Worm (Caenorhabditis elegans) whole organism, young adult: ENCODE measurements around the gene Y110A2AL.7.

Experiments used
- B0035.1 ChIP-seq: sonication (generic microtip); optimal IDR thresholded peaks from 2 replicates; lab custom pipeline; 2016; ENCODE audit warnings: missing genetic modification characterization, mild to moderate bottlenecking, missing compliant biosample characterization, missing genotype, missing genetic modification reagents
- B0261.1 ChIP-seq: sonication (generic microtip); optimal IDR thresholded peaks from 2 replicates; lab custom pipeline; 2016; ENCODE audit warnings: mild to moderate bottlenecking, missing genetic modification characterization, moderate library complexity, missing compliant biosample characterization
- B0336.3 ChIP-seq: fragments of 200-800 bp; sonication (Bioruptor generic); IDR thresholded peaks from 2 replicates; pipeline ENCODE4 v1.3.6; 2022; ENCODE audit warnings: missing genetic modification characterization, missing compliant biosample characterization
- F33H1.4 ChIP-seq: fragments of 200-800 bp; sonication (Bioruptor generic); IDR thresholded peaks from 2 replicates; pipeline ENCODE4 v1.3.6; 2022; ENCODE audit warnings: missing genetic modification reagents, missing genetic modification characterization, missing compliant biosample characterization
- F37B4.10 ChIP-seq: fragments of 200-800 bp; sonication (Bioruptor generic); IDR thresholded peaks from 2 replicates; pipeline ENCODE4 v1.3.6; 2022; ENCODE audit warnings: missing genetic modification characterization, missing compliant biosample characterization
- F49E8.2 ChIP-seq: sonication (generic microtip); optimal IDR thresholded peaks from 3 replicates; lab custom pipeline; 2017; ENCODE audit warnings: missing genetic modification characterization, mild to moderate bottlenecking, missing compliant biosample characterization, antibody characterized with exemption, moderate library complexity; ENCODE audit not compliant: insufficient read depth
- F52B5.7 ChIP-seq: sonication (generic microtip); optimal IDR thresholded peaks from 2 replicates; lab custom pipeline; 2016; ENCODE audit warnings: mild to moderate bottlenecking, missing genetic modification characterization, missing compliant biosample characterization
- F57A8.1 ChIP-seq: fragments of 200-800 bp; sonication (Bioruptor generic); optimal IDR thresholded peaks from 2 replicates; lab custom pipeline; 2018; ENCODE audit warnings: mild to moderate bottlenecking, missing genetic modification characterization, moderate library complexity, missing compliant biosample characterization
- F57C9.4 ChIP-seq: sonication (generic microtip); optimal IDR thresholded peaks from 2 replicates; lab custom pipeline; 2017; ENCODE audit warnings: mild to moderate bottlenecking, missing genetic modification characterization, missing compliant biosample characterization
- T26A5.8 ChIP-seq: sonication (generic microtip); optimal IDR thresholded peaks from 2 replicates; lab custom pipeline; 2016; ENCODE audit warnings: missing genetic modification characterization, missing compliant biosample characterization
- Y53G8AR.9 ChIP-seq: fragments of 200-800 bp; sonication (Bioruptor generic); conservative IDR thresholded peaks from 2 replicates; pipeline ENCODE4 v1.3.6; 2022; ENCODE audit warnings: missing genetic modification reagents, missing genetic modification characterization, missing compliant biosample characterization
- Y56A3A.18 ChIP-seq: fragments of 200-800 bp; sonication (Bioruptor generic); IDR thresholded peaks from 2 replicates; pipeline ENCODE4 v1.3.6; 2022; ENCODE audit warnings: missing genetic modification reagents, missing genetic modification characterization, missing compliant biosample characterization
- Y95B8A.8 ChIP-seq: fragments of 200-800 bp; sonication (Bioruptor generic); IDR thresholded peaks from 2 replicates; pipeline ENCODE4 v1.3.6; 2022; ENCODE audit warnings: missing genetic modification reagents, missing genetic modification characterization, missing compliant biosample characterization
- atf-7 ChIP-seq: sonication (generic microtip); optimal IDR thresholded peaks from 2 replicates; lab custom pipeline; 2017; ENCODE audit warnings: mild to moderate bottlenecking, missing genetic modification characterization, missing compliant biosample characterization
- bed-2 ChIP-seq: fragments of 200-800 bp; sonication (Bioruptor generic); IDR thresholded peaks from 2 replicates; pipeline ENCODE4 v1.3.6; 2022; ENCODE audit warnings: missing genetic modification reagents, missing genetic modification characterization, missing compliant biosample characterization
- ceh-58 ChIP-seq: fragments of 200-800 bp; sonication (Bioruptor generic); IDR thresholded peaks from 2 replicates; pipeline ENCODE4 v1.3.6; 2022; ENCODE audit warnings: missing genetic modification characterization, missing compliant biosample characterization
- ceh-91 ChIP-seq: fragments of 200-800 bp; sonication (Bioruptor generic); IDR thresholded peaks from 2 replicates; pipeline ENCODE4 v1.3.6; 2022; ENCODE audit warnings: missing genetic modification reagents, missing genetic modification characterization, missing compliant biosample characterization
- egl-18 ChIP-seq: fragments of 200-800 bp; sonication (Bioruptor generic); IDR thresholded peaks from 2 replicates; pipeline ENCODE4 v1.3.6; 2022; ENCODE audit warnings: missing genetic modification reagents, missing genetic modification characterization, missing compliant biosample characterization
- egl-44 ChIP-seq: fragments of 200-800 bp; sonication (Bioruptor generic); IDR thresholded peaks from 2 replicates; pipeline ENCODE4 v1.3.6; 2022; ENCODE audit warnings: missing genetic modification reagents, missing genetic modification characterization, missing compliant biosample characterization
- egrh-3 ChIP-seq: fragments of 200-800 bp; sonication (Bioruptor generic); IDR thresholded peaks from 2 replicates; pipeline ENCODE4 v1.3.6; 2022; ENCODE audit warnings: missing genetic modification reagents, missing genetic modification characterization, missing compliant biosample characterization
- ekl-4 ChIP-seq: fragments of 200-800 bp; sonication (Bioruptor generic); IDR thresholded peaks from 2 replicates; pipeline ENCODE4 v1.3.6; 2022; ENCODE audit warnings: missing genetic modification reagents, missing genetic modification characterization, missing compliant biosample characterization
- fkh-3 ChIP-seq: sonication (generic microtip); optimal IDR thresholded peaks from 2 replicates; lab custom pipeline; 2016; ENCODE audit warnings: mild to moderate bottlenecking, missing genetic modification characterization, missing compliant biosample characterization
- gei-17 ChIP-seq: fragments of 200-800 bp; sonication (Bioruptor generic); optimal IDR thresholded peaks from 2 replicates; lab custom pipeline; 2018; ENCODE audit warnings: mild to moderate bottlenecking, missing genetic modification characterization, missing compliant biosample characterization
- hmg-20 ChIP-seq: fragments of 200-800 bp; sonication (Bioruptor generic); IDR thresholded peaks from 2 replicates; pipeline ENCODE4 v1.3.6; 2022; ENCODE audit warnings: missing genetic modification reagents, missing genetic modification characterization, missing compliant biosample characterization
- lag-1 ChIP-seq: fragments of 200-800 bp; sonication (Bioruptor generic); IDR thresholded peaks from 2 replicates; pipeline ENCODE4 v1.3.6; 2022; ENCODE audit warnings: missing genetic modification reagents, missing genetic modification characterization, missing compliant biosample characterization
- lin-26 ChIP-seq: fragments of 200-800 bp; sonication (Bioruptor generic); IDR thresholded peaks from 2 replicates; pipeline ENCODE4 v1.3.6; 2022; ENCODE audit warnings: missing genetic modification reagents, missing genetic modification characterization, missing compliant biosample characterization
- lin-40 ChIP-seq: sonication (generic microtip); optimal IDR thresholded peaks from 2 replicates; lab custom pipeline; 2016; ENCODE audit warnings: missing genetic modification characterization, mild to moderate bottlenecking, missing compliant biosample characterization, missing genotype, missing genetic modification reagents
- lin-54 ChIP-seq: fragments of 200-800 bp; sonication (Bioruptor generic); optimal IDR thresholded peaks from 2 replicates; lab custom pipeline; 2018; ENCODE audit warnings: mild to moderate bottlenecking, missing genetic modification characterization, missing compliant biosample characterization
- lsy-27 ChIP-seq: sonication (generic microtip); optimal IDR thresholded peaks from 2 replicates; lab custom pipeline; 2017; ENCODE audit warnings: missing genetic modification characterization, mild to moderate bottlenecking, missing compliant biosample characterization, antibody characterized with exemption, missing genotype, borderline replicate concordance; ENCODE audit not compliant: insufficient read depth
- madf-10 ChIP-seq: sonication (generic microtip); optimal IDR thresholded peaks from 2 replicates; lab custom pipeline; 2016; ENCODE audit warnings: mild to moderate bottlenecking, missing genetic modification characterization, missing compliant biosample characterization
- madf-6 ChIP-seq: fragments of 200-800 bp; sonication (Bioruptor generic); IDR thresholded peaks from 2 replicates; pipeline ENCODE4 v1.3.6; 2022; ENCODE audit warnings: missing genetic modification reagents, missing genetic modification characterization, missing compliant biosample characterization
- mcd-1 ChIP-seq: fragments of 200-800 bp; sonication (Bioruptor generic); IDR thresholded peaks from 2 replicates; pipeline ENCODE4 v1.3.6; 2022; ENCODE audit warnings: missing genetic modification reagents, missing genetic modification characterization, missing compliant biosample characterization
- mel-28 ChIP-seq: sonication (generic microtip); optimal IDR thresholded peaks from 2 replicates; lab custom pipeline; 2016; ENCODE audit warnings: borderline replicate concordance, mild to moderate bottlenecking, missing genetic modification characterization, missing compliant biosample characterization
- mes-4 ChIP-seq: sonication (generic microtip); optimal IDR thresholded peaks from 2 replicates; lab custom pipeline; 2016; ENCODE audit warnings: missing genotype, missing genetic modification characterization, missing compliant biosample characterization
- nfyb-1 ChIP-seq: fragments of 200-800 bp; sonication (Bioruptor generic); IDR thresholded peaks from 2 replicates; pipeline ENCODE4 v1.3.6; 2022; ENCODE audit warnings: missing genetic modification reagents, missing genetic modification characterization, missing compliant biosample characterization
- nhr-27 ChIP-seq: fragments of 200-800 bp; sonication (Bioruptor generic); optimal IDR thresholded peaks from 2 replicates; lab custom pipeline; 2018; ENCODE audit warnings: mild to moderate bottlenecking, missing genetic modification characterization, moderate library complexity, missing compliant biosample characterization
- nhr-80 ChIP-seq: sonication (generic microtip); optimal IDR thresholded peaks from 2 replicates; lab custom pipeline; 2016; ENCODE audit warnings: missing genetic modification characterization, missing compliant biosample characterization
- pbrm-1 ChIP-seq: fragments of 200-800 bp; sonication (Bioruptor generic); IDR thresholded peaks from 2 replicates; pipeline ENCODE4 v1.3.6; 2022; ENCODE audit warnings: missing genetic modification reagents, missing genetic modification characterization, missing compliant biosample characterization
- pha-4 ChIP-seq: fragments of 150-350 bp; sonication (generic microtip); optimal IDR thresholded peaks from 2 replicates; lab custom pipeline; 2014; ENCODE audit warnings: missing biosample characterization, missing genetic modification reagents, missing genetic modification characterization
- snpc-1.3 ChIP-seq: sonication (generic microtip); optimal IDR thresholded peaks from 2 replicates; lab custom pipeline; 2017; ENCODE audit warnings: missing genetic modification characterization, mild to moderate bottlenecking, missing compliant biosample characterization, antibody characterized with exemption, moderate library complexity, missing genotype, missing genetic modification reagents; ENCODE audit not compliant: insufficient read depth
- somi-1 ChIP-seq: fragments of 200-800 bp; sonication (Bioruptor generic); optimal IDR thresholded peaks from 2 replicates; lab custom pipeline; 2018; ENCODE audit warnings: mild to moderate bottlenecking, missing genetic modification characterization, missing compliant biosample characterization
- tbx-9 ChIP-seq: sonication (generic microtip); optimal IDR thresholded peaks from 2 replicates; lab custom pipeline; 2016; ENCODE audit warnings: borderline replicate concordance, missing genetic modification characterization, inconsistent platforms, missing compliant biosample characterization
- unc-130 ChIP-seq: sonication (generic microtip); optimal IDR thresholded peaks from 2 replicates; lab custom pipeline; 2016; ENCODE audit warnings: missing genetic modification reagents, missing genetic modification characterization, missing compliant biosample characterization
- unc-62 ChIP-seq: fragments of 150-350 bp; optimal IDR thresholded peaks from 2 replicates; lab custom pipeline; 2014; ENCODE audit warnings: missing biosample characterization, missing genetic modification reagents, missing genetic modification characterization
- zfh-2 ChIP-seq: fragments of 200-800 bp; sonication (Bioruptor generic); conservative IDR thresholded peaks from 2 replicates; pipeline ENCODE4 v1.3.6; 2022; ENCODE audit warnings: missing genetic modification reagents, missing genetic modification characterization, missing compliant biosample characterization
- ztf-22 ChIP-seq: fragments of 200-800 bp; sonication (Bioruptor generic); optimal IDR thresholded peaks from 2 replicates; lab custom pipeline; 2018; ENCODE audit warnings: mild to moderate bottlenecking, missing genetic modification characterization, moderate library complexity, missing compliant biosample characterization
- ztf-26 ChIP-seq: sonication (generic microtip); optimal IDR thresholded peaks from 2 replicates; lab custom pipeline; 2017; ENCODE audit warnings: missing genetic modification characterization, missing compliant biosample characterization

The Y110A2AL.7 gene

ce11 chrII:2861385-2862099 is 18.6 kb upstream of the Y110A2AL.7 start (continued):
- no peak for TF ChIP-seq lin-40 (tag; lab: Kevin White, UChicago)
- peak; percentile 48 for TF ChIP-seq F52B5.7
- TF ChIP-seq B0336.3 (GFP tag; lab: Robert Waterston, UW), result peak; percentile 56; the same call in 1 of the 2 replicates
- no peak for TF ChIP-seq unc-62 (GFP tag; lab: Kevin White, UChicago)
- TF ChIP-seq lin-26 (GFP tag; lab: Robert Waterston, UW), result peak; percentile 42; the same call in 1 of the 2 replicates
- TF ChIP-seq F37B4.10 (GFP tag; lab: Robert Waterston, UW), result no peak
- TF ChIP-seq egl-18 (GFP tag; lab: Robert Waterston, UW), result no peak
- TF ChIP-seq bed-2 (GFP tag; lab: Robert Waterston, UW), result no peak
- no peak for TF ChIP-seq mel-28 (tag; lab: Kevin White, UChicago)
- no peak for TF ChIP-seq gei-17 (GFP tag; lab: Kevin White, UChicago)
- peak; percentile 11 for TF ChIP-seq nhr-80
- TF ChIP-seq mes-4 (tag; lab: Kevin White, UChicago), result no peak
- peak; percentile 31 for TF ChIP-seq lin-54 (GFP tag; lab: Kevin White, UChicago)
- TF ChIP-seq mcd-1 (GFP tag; lab: Robert Waterston, UW), result peak; percentile 57
- TF ChIP-seq fkh-3, result no peak
- TF ChIP-seq tbx-9 (tag; lab: Kevin White, UChicago), result no peak
- no peak for TF ChIP-seq ztf-26 (tag; lab: Kevin White, UChicago)
- peak; percentile 26; the same call in 1 of the 2 replicates for TF ChIP-seq Y95B8A.8 (GFP tag; lab: Robert Waterston, UW)
- no peak for TF ChIP-seq unc-130
- TF ChIP-seq lsy-27 (tag; lab: Kevin White, UChicago), result no peak
- TF ChIP-seq zfh-2 (GFP tag; lab: Robert Waterston, UW), result peak; percentile 61
- peak; percentile 30 for TF ChIP-seq snpc-1.3 (tag; lab: Kevin White, UChicago)
- TF ChIP-seq nfyb-1 (GFP tag; lab: Robert Waterston, UW), result peak; percentile 58; the same call in 1 of the 2 replicates
- no peak for TF ChIP-seq ceh-58 (GFP tag; lab: Robert Waterston, UW)
- no peak for TF ChIP-seq pha-4
- 0 out of 2 replicates have a peak, but pooled peaks have one; percentile 50 for TF ChIP-seq Y56A3A.18 (GFP tag; lab: Robert Waterston, UW)
- no peak for TF ChIP-seq ztf-22 (GFP tag; lab: Kevin White, UChicago)
- TF ChIP-seq T26A5.8 (tag; lab: Kevin White, UChicago), result no peak
- peak; percentile 15 for TF ChIP-seq F49E8.2
- no peak for TF ChIP-seq F57A8.1 (GFP tag; lab: Kevin White, UChicago)
- peak; percentile 68 for TF ChIP-seq pbrm-1 (GFP tag; lab: Robert Waterston, UW)
- no peak for TF ChIP-seq atf-7 (tag; lab: Kevin White, UChicago)
- no peak for TF ChIP-seq lag-1 (GFP tag; lab: Robert Waterston, UW)
- TF ChIP-seq B0035.1, result no peak
- TF ChIP-seq somi-1 (GFP tag; lab: Kevin White, UChicago), result no peak
- TF ChIP-seq madf-10 (tag; lab: Kevin White, UChicago), result peak; percentile 18
- 0 out of 2 replicates have a peak, but pooled peaks have one; percentile 17 for TF ChIP-seq F33H1.4 (GFP tag; lab: Robert Waterston, UW)
- TF ChIP-seq madf-6, result peak; percentile 59; the same call in 1 of the 2 replicates
- no peak for TF ChIP-seq ekl-4 (GFP tag; lab: Robert Waterston, UW)
- no peak for TF ChIP-seq F57C9.4
- no peak for TF ChIP-seq nhr-27 (tag; lab: Kevin White, UChicago)
- TF ChIP-seq hmg-20 (GFP tag; lab: Robert Waterston, UW), result no peak
- peak; percentile 77 for TF ChIP-seq egrh-3 (GFP tag; lab: Robert Waterston, UW)
- TF ChIP-seq egl-44, result peak; percentile 83; the same call in 1 of the 2 replicates
- peak; percentile 83 for TF ChIP-seq B0261.1 (tag; lab: Kevin White, UChicago)
- 0 out of 2 replicates have a peak, but pooled peaks have one; percentile 39 for TF ChIP-seq ceh-91 (GFP tag; lab: Robert Waterston, UW)
- TF ChIP-seq Y53G8AR.9 (GFP tag; lab: Robert Waterston, UW), result no peak
